Fruit fly (Drosophila melanogaster) Kc167 (cell line): ENCODE measurements around the gene P5CDh2.

Experiments
- Myc ChIP-seq: fragments of >200 bp; optimal IDR thresholded peaks from 2 replicates; lab custom pipeline; 2017; ENCODE audit warnings: missing external identifiers
- Sin3A ChIP-seq: fragments of >200 bp; optimal IDR thresholded peaks from 2 replicates; lab custom pipeline; 2018; ENCODE audit warnings: missing external identifiers
- h ChIP-seq: fragments of >200 bp; optimal IDR thresholded peaks from 3 replicates; lab custom pipeline; 2018; ENCODE audit warnings: missing external identifiers
- insv ChIP-seq: fragments of >200 bp; optimal IDR thresholded peaks from 3 replicates; lab custom pipeline; 2018; ENCODE audit warnings: missing external identifiers
- psq ChIP-seq: fragments of >200 bp; optimal IDR thresholded peaks from 2 replicates; lab custom pipeline; 2017; ENCODE audit warnings: missing external identifiers
- ttk ChIP-seq: sonication (Bioruptor generic); optimal IDR thresholded peaks from 2 replicates; lab custom pipeline; 2017; ENCODE audit warnings: missing external identifiers

P5CDh2 gene

DNA sequence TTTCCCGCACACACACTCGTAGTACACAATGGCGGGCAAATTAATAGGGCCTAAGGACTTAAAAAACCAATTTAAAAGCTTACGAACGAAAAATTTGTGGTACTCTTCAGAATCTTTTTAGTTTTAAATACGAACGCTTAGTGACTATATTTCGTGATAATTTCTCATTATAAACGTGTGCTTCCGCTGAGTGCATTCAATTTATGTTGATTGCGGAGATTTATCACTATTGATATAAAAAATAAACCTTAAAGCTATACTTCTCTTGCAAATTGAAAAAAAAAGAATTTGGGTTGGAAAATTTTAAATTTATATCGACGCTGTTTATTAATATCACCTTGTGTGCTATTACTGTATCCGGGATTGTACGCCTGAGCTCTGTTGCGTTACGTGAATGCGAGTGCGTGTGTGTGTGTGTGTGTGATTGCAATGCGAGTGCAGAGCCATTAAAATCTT lies 28.7 kb upstream of the P5CDh2 start:
- TF ChIP-seq Myc (lab: Kevin White, UChicago), result no peak
- TF ChIP-seq h, result no peak
- TF ChIP-seq psq (lab: Kevin White, UChicago), result no peak
- no peak for TF ChIP-seq Sin3A (lab: Kevin White, UChicago)
- TF ChIP-seq ttk, result no peak
- TF ChIP-seq insv (lab: Kevin White, UChicago), result no peak

DNA sequence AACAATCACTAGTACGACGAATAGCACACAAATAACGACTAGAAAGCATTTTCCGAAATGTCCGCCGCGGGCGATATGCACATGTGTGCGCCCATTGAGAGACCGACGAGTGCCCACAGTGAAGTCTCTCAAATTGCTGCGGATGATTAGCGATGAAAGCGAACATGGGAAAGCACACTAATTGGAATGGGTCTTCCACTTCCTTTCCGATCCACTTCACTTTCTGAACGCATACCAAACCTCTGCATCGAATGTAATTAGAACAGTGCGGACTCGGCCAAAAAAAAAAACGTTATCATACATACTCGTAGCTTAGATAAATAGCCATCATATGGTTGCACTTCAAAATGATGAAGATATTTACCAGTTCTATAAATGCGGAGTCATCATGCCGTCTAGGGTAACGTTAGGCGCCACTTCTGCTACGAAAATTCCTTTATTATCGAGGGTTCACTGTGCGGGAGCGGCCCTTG lies 27.7 kb upstream of the P5CDh2 start:
- TF ChIP-seq Myc (lab: Kevin White, UChicago) (no peak), Sin3A (lab: Kevin White, UChicago) (no peak), h (no peak), ttk (no peak), insv (lab: Kevin White, UChicago) (no peak), psq (lab: Kevin White, UChicago) (no peak)

DNA sequence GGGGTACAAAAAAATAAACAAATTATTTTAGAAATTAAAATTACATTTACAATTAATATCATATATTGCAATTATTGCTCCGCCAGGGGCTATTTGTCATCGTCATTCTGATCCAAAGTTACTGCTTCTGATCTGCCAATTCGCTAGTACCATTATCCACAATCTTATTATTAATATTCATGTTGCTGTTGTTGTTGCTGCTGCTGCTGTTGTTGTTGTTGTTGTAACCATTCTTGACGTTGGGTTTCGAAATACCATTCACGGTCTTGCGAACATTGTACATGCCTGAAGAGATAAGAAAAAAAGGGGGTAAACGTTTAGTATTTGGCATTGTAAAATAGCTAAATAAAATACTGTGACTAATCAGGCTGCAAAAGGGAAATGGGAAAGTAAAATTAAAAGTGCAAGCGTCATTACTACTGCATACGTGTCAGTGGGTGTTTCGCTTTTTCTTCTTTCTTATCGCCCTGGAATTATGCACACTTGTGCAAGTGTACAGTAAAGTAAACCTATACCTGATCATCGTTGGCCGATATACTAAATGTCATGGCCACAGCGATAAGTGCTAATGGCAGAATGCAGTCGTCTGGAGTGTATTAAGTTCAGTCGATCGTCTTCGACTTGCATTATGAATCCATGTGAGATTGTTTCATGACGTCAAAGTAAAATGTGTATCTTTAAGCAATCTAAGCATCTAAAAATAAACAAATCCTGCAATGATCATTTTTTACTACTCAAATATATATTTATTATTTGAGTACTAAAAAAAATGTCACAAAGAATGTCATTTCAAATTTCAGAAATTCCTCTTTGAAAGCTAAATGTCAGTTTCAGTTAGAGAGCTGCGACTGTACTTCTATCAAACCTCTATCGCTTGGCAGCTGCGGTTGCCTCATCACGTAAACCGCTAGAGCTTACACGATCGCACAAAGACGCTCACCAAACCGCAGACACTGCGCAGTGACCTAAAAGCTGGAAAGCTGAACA lies 25.9 kb upstream of the P5CDh2 start:
- no peak for TF ChIP-seq Sin3A (lab: Kevin White, UChicago)
- TF ChIP-seq psq (lab: Kevin White, UChicago), result no peak
- TF ChIP-seq h, result no peak
- TF ChIP-seq insv (lab: Kevin White, UChicago), result no peak
- TF ChIP-seq Myc (lab: Kevin White, UChicago), result no peak
- TF ChIP-seq ttk, result no peak

DNA sequence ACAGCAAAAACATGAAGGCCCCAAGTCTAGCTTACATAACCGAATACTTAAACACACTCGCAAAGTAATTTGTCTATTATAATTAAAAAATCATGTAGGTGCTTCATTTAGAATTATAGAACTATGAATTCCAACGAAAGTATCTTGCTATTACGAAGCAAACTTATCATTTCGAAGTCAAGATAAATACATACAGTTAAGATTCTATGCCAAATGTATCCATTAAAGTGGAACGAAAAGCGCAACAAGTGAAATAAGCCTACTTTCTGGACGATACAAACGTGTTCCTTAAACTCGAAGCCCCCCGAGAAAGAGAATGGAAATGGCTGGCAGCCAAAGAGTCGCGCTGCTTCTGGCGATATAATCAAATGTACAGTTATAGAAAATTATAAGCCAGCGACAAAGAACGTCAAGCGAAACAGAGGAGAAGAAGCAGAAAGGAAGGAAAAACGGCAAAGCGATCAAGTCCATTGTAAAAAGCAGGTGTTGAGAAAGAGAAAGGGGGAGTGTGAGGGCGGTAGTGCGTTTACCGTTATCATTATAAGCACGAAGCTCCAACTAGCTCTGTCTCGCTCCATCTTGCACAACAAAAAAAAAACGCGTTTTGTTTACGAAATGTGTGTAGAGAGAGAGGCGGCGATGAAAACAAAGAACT lies 25.0 kb upstream of the P5CDh2 start:
- TF ChIP-seq Sin3A (lab: Kevin White, UChicago), result no peak

DNA sequence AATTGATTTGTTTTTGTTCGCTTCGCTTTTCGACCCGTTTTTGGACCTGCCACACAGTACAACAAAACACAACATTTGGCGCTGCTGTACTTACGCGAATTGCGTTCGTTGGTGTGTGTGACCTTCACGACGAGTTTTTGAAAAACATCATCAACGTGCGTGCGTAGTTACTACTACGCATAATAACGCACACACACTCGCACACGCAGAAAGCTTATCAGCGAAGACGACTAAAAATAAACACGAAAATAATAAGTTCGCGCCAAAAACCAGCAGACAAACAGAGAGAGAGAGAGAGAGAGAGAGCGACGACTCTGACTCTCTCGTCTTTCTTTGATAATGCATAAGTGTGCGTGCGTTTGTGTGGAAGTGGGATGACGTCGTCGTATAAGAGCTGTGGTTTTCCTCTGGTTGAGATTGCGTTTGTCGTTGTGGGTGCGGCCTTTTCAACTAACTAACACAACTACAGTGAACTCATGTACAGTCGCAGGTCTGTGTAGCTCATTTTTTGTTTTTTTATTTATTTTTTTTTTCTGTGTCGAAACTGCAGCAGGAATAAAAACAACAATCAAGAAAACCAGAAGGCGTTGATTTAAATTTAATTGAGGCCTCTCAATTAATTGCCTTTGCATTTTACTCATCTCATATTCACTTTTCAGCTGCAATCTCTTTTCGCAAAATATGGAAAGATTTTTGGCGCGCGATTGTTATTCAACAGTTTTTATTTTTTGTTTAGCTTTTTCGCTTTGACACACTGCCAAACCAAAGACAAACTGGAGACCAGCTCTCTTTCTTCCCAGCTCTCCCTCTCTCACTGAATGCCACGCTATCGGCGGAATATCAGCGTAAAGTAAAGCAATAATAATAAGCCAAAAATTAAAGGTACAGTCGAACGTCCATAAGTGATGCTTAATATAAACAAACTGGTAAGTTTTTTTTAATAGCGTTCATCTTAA lies 23.8 kb upstream of the P5CDh2 start:
- TF ChIP-seq Myc (lab: Kevin White, UChicago) (no peak), psq (lab: Kevin White, UChicago) (no peak), Sin3A (lab: Kevin White, UChicago) (no peak), h (no peak), insv (lab: Kevin White, UChicago) (no peak)

DNA sequence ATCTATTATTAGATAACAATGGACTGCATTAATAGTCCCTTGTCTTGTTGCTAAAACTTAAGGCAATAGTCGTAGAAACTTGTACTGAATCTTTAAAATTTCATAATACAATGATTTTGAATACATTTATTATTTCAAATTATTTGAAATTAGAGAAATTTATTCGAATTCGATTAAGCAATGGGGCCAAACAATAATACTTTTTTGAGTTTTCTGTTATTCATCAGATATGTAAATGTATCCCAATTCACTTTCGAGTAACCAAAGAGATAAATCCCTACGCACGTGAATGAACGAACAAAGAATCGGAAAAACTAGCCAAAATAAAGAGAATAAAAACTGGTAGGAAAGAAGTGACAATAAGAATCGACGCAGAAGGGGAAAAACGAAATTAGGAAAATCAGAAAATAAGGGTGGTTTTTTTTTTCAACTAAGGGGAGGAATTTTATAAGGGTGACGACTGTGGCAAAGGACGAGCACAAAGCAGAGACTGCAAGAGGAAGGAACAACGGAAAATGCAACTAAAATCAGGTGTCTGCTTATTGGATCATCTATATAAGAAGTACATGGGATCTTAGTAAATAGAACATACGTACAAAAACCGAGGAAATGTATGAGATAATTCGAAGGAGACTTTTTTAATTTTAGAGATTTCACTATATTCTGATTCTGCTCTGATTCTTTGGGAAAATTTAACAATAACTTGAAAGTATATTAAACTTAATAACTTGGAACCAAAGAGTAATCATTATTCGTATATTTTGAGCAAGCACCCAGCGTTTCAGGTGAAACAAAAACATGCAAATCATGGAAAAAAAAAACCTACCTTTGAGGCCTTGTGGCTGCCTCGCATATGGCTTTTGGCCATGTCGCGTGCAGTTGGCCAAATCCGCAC lies 22.9 kb upstream of the P5CDh2 start:
- TF ChIP-seq psq (lab: Kevin White, UChicago) (no peak), insv (lab: Kevin White, UChicago) (no peak), h (no peak), Myc (lab: Kevin White, UChicago) (no peak)

DNA sequence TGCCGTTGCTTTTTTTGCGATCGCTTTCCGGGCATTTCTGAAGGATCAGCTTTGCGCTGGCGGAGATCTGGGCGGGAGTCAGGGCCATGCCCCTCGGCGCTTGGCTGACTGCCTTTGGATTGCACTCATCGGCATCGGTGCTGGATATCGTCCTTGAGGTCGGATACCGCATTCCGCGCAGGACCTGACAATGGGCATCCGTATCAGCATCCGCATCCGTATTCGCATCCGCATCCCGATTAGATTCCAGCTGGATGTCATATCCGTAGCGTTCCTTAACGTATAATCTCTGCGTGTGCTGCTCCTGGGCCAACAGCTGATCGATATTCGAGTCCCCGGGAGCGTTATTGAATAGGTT lies 22.3 kb upstream of the P5CDh2 start:
- TF ChIP-seq Sin3A (lab: Kevin White, UChicago) (no peak), psq (lab: Kevin White, UChicago) (no peak), ttk (no peak), Myc (lab: Kevin White, UChicago) (no peak), h (no peak), insv (lab: Kevin White, UChicago) (no peak)

DNA sequence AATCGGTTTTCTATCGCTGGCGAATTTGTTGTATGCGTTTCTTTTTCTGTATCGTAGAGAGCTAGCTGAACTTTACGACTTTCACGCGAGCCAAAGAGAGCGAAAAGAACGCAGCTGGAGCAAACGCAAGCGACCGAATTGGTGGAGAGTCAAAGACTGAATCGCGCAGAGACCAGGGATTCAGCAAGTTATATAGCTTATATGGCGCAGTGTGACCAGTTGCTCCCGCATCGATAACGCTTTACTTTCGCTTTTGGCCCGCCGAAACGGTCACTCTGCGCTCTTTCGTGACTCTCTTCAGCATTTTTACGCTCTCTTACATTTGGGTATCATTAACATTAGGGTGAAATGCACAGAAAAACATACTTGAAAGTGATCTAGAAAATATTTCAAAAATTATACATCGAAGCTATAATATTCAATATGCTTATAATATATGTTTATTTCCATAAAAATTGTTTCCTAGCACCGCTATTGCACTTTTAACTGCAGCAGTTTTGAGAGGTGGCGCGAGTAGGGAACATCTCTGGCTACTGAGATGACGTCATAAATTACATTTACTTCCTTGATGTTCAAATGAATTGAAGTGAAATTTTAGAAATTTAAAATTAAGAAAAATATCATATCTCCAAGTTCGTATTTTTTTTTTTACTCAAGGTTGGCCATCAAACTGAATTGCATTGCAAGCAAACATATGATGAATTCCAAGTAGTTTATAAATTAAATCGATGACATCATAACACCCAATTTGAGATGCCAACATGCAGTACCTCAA lies 21.5 kb upstream of the P5CDh2 start, which contains the start of gene glec:
Gene glec, minus strand, starts transcription at position 169 of the 775 bp plus-strand sequence.
- TF ChIP-seq h, result no peak
- no peak for TF ChIP-seq psq (lab: Kevin White, UChicago)
- no peak for TF ChIP-seq ttk
- TF ChIP-seq insv (lab: Kevin White, UChicago), result no peak

DNA sequence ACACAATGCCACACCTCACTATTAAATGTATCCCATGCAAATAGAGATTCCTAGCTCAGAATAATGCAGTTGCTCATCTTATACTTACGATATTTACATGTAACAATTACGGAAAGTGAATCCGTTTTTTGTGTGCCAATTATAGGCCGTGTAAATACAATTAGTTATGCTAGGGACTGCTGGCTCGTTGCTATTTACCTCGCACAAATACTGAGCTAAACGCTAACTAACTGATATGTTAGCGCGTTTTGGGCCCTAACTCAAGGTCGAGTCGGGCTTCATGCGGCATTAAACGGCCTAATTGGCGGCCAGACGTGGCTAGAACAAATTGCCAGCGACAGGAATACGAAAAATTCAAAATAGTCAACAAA lies 20.9 kb upstream of the P5CDh2 start:
- TF ChIP-seq Myc (lab: Kevin White, UChicago), result no peak
- no peak for TF ChIP-seq insv (lab: Kevin White, UChicago)
- no peak for TF ChIP-seq psq (lab: Kevin White, UChicago)
- TF ChIP-seq Sin3A (lab: Kevin White, UChicago), result no peak
- TF ChIP-seq ttk, result no peak
- TF ChIP-seq h, result no peak

DNA sequence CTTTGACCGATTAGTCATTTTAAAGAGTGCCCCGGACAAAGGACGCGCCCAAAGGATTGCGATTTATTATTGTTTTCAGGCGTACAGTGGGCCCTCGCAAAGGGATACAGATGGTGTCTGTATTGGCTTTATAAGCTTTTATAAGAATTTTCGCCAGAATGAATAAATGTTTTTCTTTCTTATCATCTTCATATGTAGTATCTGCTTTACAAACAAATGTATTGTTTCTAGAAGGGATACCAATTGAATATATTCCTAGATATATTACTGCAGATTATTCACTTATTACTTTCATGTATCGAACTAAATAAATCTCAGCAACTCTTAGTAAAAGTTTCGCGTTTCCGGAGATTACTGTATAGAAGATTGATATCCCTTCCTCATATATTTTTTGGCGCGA lies 20.2 kb upstream of the P5CDh2 start:
- TF ChIP-seq h, result no peak
- TF ChIP-seq ttk, result no peak
- TF ChIP-seq Myc (lab: Kevin White, UChicago), result no peak
- no peak for TF ChIP-seq psq (lab: Kevin White, UChicago)
- TF ChIP-seq insv (lab: Kevin White, UChicago), result no peak
- TF ChIP-seq Sin3A (lab: Kevin White, UChicago), result no peak
